Worm (Caenorhabditis elegans): ENCODE results near the gene srh-72.
"Not testable (repeated sequence)": the region's sequence is repeated elsewhere in the genome, so short reads cannot be mapped to it uniquely, and the experiment has no call there.

- TF ChIP-seq dao-5, him-1 (tag; optimal IDR thresholded peaks at IDR 0.05): not testable (repeated sequence)
These were observed 4.0 kb downstream of the srh-72 start, which contains the start of gene srg-20 for ce11 chrII:1636392-1636791.
